Fruit fly (Drosophila melanogaster) whole organism, adult: ENCODE measurements around the gene CG4452.

ENCODE experiments used
- CG12768 ChIP-seq: fragments of 200-800 bp; sonication (Bioruptor generic); optimal IDR thresholded peaks from 2 replicates; lab custom pipeline; 2017; ENCODE audit warnings: missing biosample characterization, missing genetic modification characterization, mild to moderate bottlenecking, moderate library complexity, missing genetic modification reagents
- CG33017 ChIP-seq: fragments of 200-800 bp; sonication (Bioruptor generic); optimal IDR thresholded peaks from 2 replicates; lab custom pipeline; 2018; ENCODE audit warnings: missing biosample characterization, mild to moderate bottlenecking, missing genetic modification characterization, moderate library complexity

- TF ChIP-seq CG33017 (tag; lab: Kevin White, UChicago) (no peak), CG12768 (GFP tag; lab: Kevin White, UChicago) (peak; percentile 2)
Measured at dm6 chr3L:9340839-9341238, 26.3 kb upstream of the CG4452 start.
